Fruit fly (Drosophila melanogaster) whole organism: ENCODE data around the gene PIG-F.

Experiments used
- CG8478 ChIP-seq: fragments of >200 bp; optimal IDR thresholded peaks from 2 replicates; lab custom pipeline; 2018; ENCODE audit warnings: inconsistent platforms
- Dll ChIP-seq: fragments of >200 bp; optimal IDR thresholded peaks from 2 replicates; lab custom pipeline; 2017
- EcR ChIP-seq, 2 experiments: fragments of >200 bp; optimal IDR thresholded peaks; 2 replicates each; lab custom pipeline; 2017; ENCODE audit warnings: missing biosample characterization in 2 of 2, missing genetic modification characterization in 2 of 2, missing genetic modification reagents in 2 of 2
- pan ChIP-seq: fragments of >200 bp; optimal IDR thresholded peaks from 2 replicates; lab custom pipeline; 2017
- psq ChIP-seq: fragments of >200 bp; optimal IDR thresholded peaks from 2 replicates; lab custom pipeline; 2017
- usp ChIP-seq: fragments of >200 bp; optimal IDR thresholded peaks from 2 replicates; lab custom pipeline; 2017; ENCODE audit warnings: missing biosample characterization, missing genetic modification characterization, mixed read lengths

PIG-F gene

dm6 chr3L:19590422-19590821, 21.8 kb upstream of the PIG-F start, which contains the start of gene CG14100:
TSS of gene CG14100 (minus strand) at chr3L:19590524.
- TF ChIP-seq psq (lab: Kevin White, UChicago) = no peak
- TF ChIP-seq Dll (lab: Kevin White, UChicago) = no peak
- no peak for TF ChIP-seq usp
- TF ChIP-seq CG8478 (lab: Kevin White, UChicago) = no peak
- TF ChIP-seq EcR (GFP tag; optimal IDR thresholded peaks at IDR 0.05; lab: Kevin White, UChicago) = no peak
- no peak for TF ChIP-seq pan (lab: Kevin White, UChicago)

dm6 chr3L:19598369-19599148, 13.7 kb upstream of the PIG-F start, which contains the start of the genes ash1 and Taf6:
TSS of gene ash1 (minus strand) at chr3L:19598755.
TSS of gene Taf6 (plus strand) at chr3L:19599088.
- TF ChIP-seq pan (lab: Kevin White, UChicago) (no peak), EcR (GFP tag; optimal IDR thresholded peaks at IDR 0.05; lab: Kevin White, UChicago) (no peak), psq (lab: Kevin White, UChicago) (no peak), CG8478 (lab: Kevin White, UChicago) (no peak), usp (no peak), Dll (lab: Kevin White, UChicago) (no peak)

dm6 chr3L:19601413-19601812, 10.8 kb upstream of the PIG-F start, which contains the start of gene CG9368:
TSS of gene CG9368 (plus strand) at chr3L:19601633.
- TF ChIP-seq usp = no peak
- no peak for TF ChIP-seq CG8478 (lab: Kevin White, UChicago)
- TF ChIP-seq Dll (lab: Kevin White, UChicago) = no peak
- no peak for TF ChIP-seq pan (lab: Kevin White, UChicago)
- TF ChIP-seq EcR (GFP tag; optimal IDR thresholded peaks at IDR 0.05; lab: Kevin White, UChicago) = no peak
- no peak for TF ChIP-seq psq (lab: Kevin White, UChicago)

dm6 chr3L:19605974-19606497, 6.2 kb upstream of the PIG-F start, which contains the start of the genes lush and CG9372:
TSS of gene lush (minus strand) at chr3L:19606090.
TSS of gene CG9372 (plus strand) at chr3L:19606208.
- no peak for TF ChIP-seq psq (lab: Kevin White, UChicago)
- TF ChIP-seq EcR (GFP tag; optimal IDR thresholded peaks at IDR 0.05; lab: Kevin White, UChicago) = no peak
- TF ChIP-seq usp = no peak
- TF ChIP-seq CG8478 (lab: Kevin White, UChicago) = no peak
- no peak for TF ChIP-seq Dll (lab: Kevin White, UChicago)
- no peak for TF ChIP-seq pan (lab: Kevin White, UChicago)

- TF ChIP-seq CG8478 (lab: Kevin White, UChicago) (no peak), pan (lab: Kevin White, UChicago) (no peak), psq (lab: Kevin White, UChicago) (no peak), EcR (GFP tag; optimal IDR thresholded peaks at IDR 0.05; lab: Kevin White, UChicago) (no peak), Dll (lab: Kevin White, UChicago) (no peak), usp (no peak)
These were observed 6.1 kb downstream of the PIG-F start, which contains the start of gene asf1 for dm6 chr3L:19618072-19618958. TSS of gene asf1 (plus strand) at chr3L:19618894.

- TF ChIP-seq EcR (GFP tag; optimal IDR thresholded peaks at IDR 0.05; lab: Kevin White, UChicago) = no peak
- TF ChIP-seq Dll (lab: Kevin White, UChicago) = no peak
- no peak for TF ChIP-seq psq (lab: Kevin White, UChicago)
- no peak for TF ChIP-seq usp
- TF ChIP-seq CG8478 (lab: Kevin White, UChicago) = no peak
- TF ChIP-seq pan (lab: Kevin White, UChicago) = no peak
These were observed 18.4 kb downstream of the PIG-F start for dm6 chr3L:19630701-19631100.

dm6 chr3L:19631867-19632266, 19.6 kb downstream of the PIG-F start:
- no peak for TF ChIP-seq usp
- TF ChIP-seq EcR (GFP tag; optimal IDR thresholded peaks at IDR 0.05; lab: Kevin White, UChicago) = no peak
- TF ChIP-seq CG8478 (lab: Kevin White, UChicago) = no peak
- no peak for TF ChIP-seq Dll (lab: Kevin White, UChicago)
- no peak for TF ChIP-seq psq (lab: Kevin White, UChicago)
- no peak for TF ChIP-seq pan (lab: Kevin White, UChicago)

dm6 chr3L:19632766-19633632, 20.7 kb downstream of the PIG-F start:
- TF ChIP-seq pan (lab: Kevin White, UChicago) (no peak), EcR (GFP tag; optimal IDR thresholded peaks at IDR 0.05; lab: Kevin White, UChicago) (no peak), usp (no peak), Dll (lab: Kevin White, UChicago) (no peak), psq (lab: Kevin White, UChicago) (no peak), CG8478 (lab: Kevin White, UChicago) (no peak)

- TF ChIP-seq usp (no peak), EcR (GFP tag; optimal IDR thresholded peaks at IDR 0.05; lab: Kevin White, UChicago) (no peak), pan (lab: Kevin White, UChicago) (no peak), CG8478 (lab: Kevin White, UChicago) (no peak), Dll (lab: Kevin White, UChicago) (no peak), psq (lab: Kevin White, UChicago) (no peak)
These were observed 22.7 kb downstream of the PIG-F start for dm6 chr3L:19634788-19635448.
